Fruit fly (Drosophila melanogaster): ENCODE results near the gene pn.

- TF ChIP-seq CG33017 (tag; optimal IDR thresholded peaks at IDR 0.05) (peak; percentile 99), Crg-1 (GFP tag; optimal IDR thresholded peaks at IDR 0.05) (peak; percentile 95), CG7101 (tag; optimal IDR thresholded peaks at IDR 0.05) (peak; percentile 100), Hr96 (GFP tag; optimal IDR thresholded peaks at IDR 0.05) (peak; percentile 99), kay (GFP tag; ENCODE audit: borderline replicate concordance) (peak; percentile 98), toe (GFP tag; optimal IDR thresholded peaks at IDR 0.05) (peak; percentile 98), CG5204 (GFP tag; optimal IDR thresholded peaks at IDR 0.05) (peak; percentile 97), CG7045 (GFP tag; optimal IDR thresholded peaks at IDR 0.05) (peak; percentile 98), CG12768 (GFP tag; optimal IDR thresholded peaks at IDR 0.05) (peak; percentile 98), CG1620 (GFP tag; optimal IDR thresholded peaks at IDR 0.05) (peak; percentile 98), tj (GFP tag; optimal IDR thresholded peaks at IDR 0.05) (peak; percentile 90), cic (GFP tag; optimal IDR thresholded peaks at IDR 0.05) (peak; percentile 81), CG14711 (tag; optimal IDR thresholded peaks at IDR 0.05) (peak; percentile 98), pad (GFP tag; optimal IDR thresholded peaks at IDR 0.05) (peak; percentile 93)
Observed at dm6 chrX:2137587-2138341, 43.2 kb upstream of the pn start.
